Worm (Caenorhabditis elegans) whole organism, L1 larva: ENCODE measurements around the gene Y69H2.17.

Experiments used
- C16A3.4 ChIP-seq: fragments of 150-350 bp; optimal IDR thresholded peaks from 2 replicates; lab custom pipeline; 2014; ENCODE audit warnings: missing biosample characterization, missing genetic modification characterization
- C34B4.2 ChIP-seq: sonication (generic microtip); optimal IDR thresholded peaks from 2 replicates; lab custom pipeline; 2017; ENCODE audit warnings: mild to moderate bottlenecking, missing genetic modification characterization, missing compliant biosample characterization
- F16B12.6 ChIP-seq: fragments of 150-350 bp; optimal IDR thresholded peaks from 2 replicates; lab custom pipeline; 2014; ENCODE audit warnings: missing biosample characterization, missing genetic modification characterization
- aly-2 ChIP-seq: fragments of 150-350 bp; optimal IDR thresholded peaks from 2 replicates; lab custom pipeline; 2014; ENCODE audit warnings: missing biosample characterization, missing genetic modification characterization
- ama-1 ChIP-seq: fragments of 150-350 bp; optimal IDR thresholded peaks from 2 replicates; lab custom pipeline; 2014
- ceh-63 ChIP-seq: fragments of 200-800 bp; sonication (Bioruptor generic); optimal IDR thresholded peaks from 2 replicates; lab custom pipeline; 2018; ENCODE audit warnings: mild to moderate bottlenecking, missing genetic modification characterization, missing compliant biosample characterization
- ceh-88 ChIP-seq: fragments of 200-800 bp; sonication (Bioruptor generic); IDR thresholded peaks from 2 replicates; pipeline ENCODE4 v1.3.6; 2022; ENCODE audit warnings: missing genetic modification characterization, missing compliant biosample characterization
- dpl-1 ChIP-seq, 3 experiments: fragments of 150-350 bp in 2 of 3; sonication (generic microtip) in 1 of 3; optimal IDR thresholded peaks; 2 replicates each; lab custom pipeline; 2014 to 2017; ENCODE audit warnings: missing biosample characterization in 3 of 3, missing genetic modification characterization in 3 of 3, missing genetic modification reagents in 3 of 3
- efl-1 ChIP-seq, 4 experiments: fragments of 150-350 bp; optimal IDR thresholded peaks in 3 of 4; peaks in 1 of 4; 1 replicate in 1 of 4; 2 replicates in 3 of 4; lab custom pipeline; 2014; ENCODE audit warnings: missing biosample characterization in 2 of 4, missing genetic modification characterization in 2 of 4, missing genetic modification reagents in 2 of 4
- efl-3 ChIP-seq: fragments of 200-800 bp; sonication (Bioruptor generic); optimal IDR thresholded peaks from 2 replicates; lab custom pipeline; 2018; ENCODE audit warnings: mild to moderate bottlenecking, missing genetic modification characterization, missing compliant biosample characterization
- elt-2 ChIP-seq: sonication (generic microtip); optimal IDR thresholded peaks from 2 replicates; lab custom pipeline; 2016; ENCODE audit warnings: missing genetic modification characterization, mild to moderate bottlenecking, inconsistent platforms, missing compliant biosample characterization, missing genetic modification reagents
- elt-3 ChIP-seq, 6 experiments: fragments of 150-350 bp in 1 of 6; sonication (generic microtip); optimal IDR thresholded peaks; 2 replicates each; lab custom pipeline; 2017 to 2018; ENCODE audit warnings: missing biosample characterization in 6 of 6, missing genetic modification characterization in 6 of 6, inconsistent platforms in 1 of 6
- ets-5 ChIP-seq: fragments of 200-800 bp; sonication (Bioruptor generic); IDR thresholded peaks from 2 replicates; pipeline ENCODE4 v1.3.6; 2022; ENCODE audit warnings: missing genetic modification characterization, missing compliant biosample characterization
- fkh-10 ChIP-seq: sonication (generic microtip); optimal IDR thresholded peaks from 2 replicates; lab custom pipeline; 2017; ENCODE audit warnings: missing biosample characterization, missing genetic modification reagents, missing genetic modification characterization
- fkh-4 ChIP-seq: sonication (generic microtip); optimal IDR thresholded peaks from 2 replicates; lab custom pipeline; 2016; ENCODE audit warnings: missing compliant biosample characterization, missing genetic modification characterization, borderline replicate concordance
- grh-1 ChIP-seq: fragments of 200-800 bp; sonication (Bioruptor generic); IDR thresholded peaks from 2 replicates; pipeline ENCODE4 v1.3.6; 2022; ENCODE audit warnings: missing genetic modification reagents, missing genetic modification characterization, missing compliant biosample characterization
- hlh-4 ChIP-seq: sonication (generic microtip); optimal IDR thresholded peaks from 2 replicates; lab custom pipeline; 2016; ENCODE audit warnings: mild to moderate bottlenecking, missing genetic modification characterization, missing compliant biosample characterization
- irx-1 ChIP-seq: sonication (generic microtip); optimal IDR thresholded peaks from 2 replicates; lab custom pipeline; 2016; ENCODE audit warnings: missing genetic modification characterization, missing compliant biosample characterization
- isw-1 ChIP-seq: fragments of 200-800 bp; sonication (Bioruptor generic); IDR thresholded peaks from 2 replicates; pipeline ENCODE4 v1.3.6; 2022; ENCODE audit warnings: missing genetic modification characterization, missing compliant biosample characterization
- lin-35 ChIP-seq, 2 experiments: fragments of 150-350 bp; optimal IDR thresholded peaks; 2 replicates each; lab custom pipeline; 2014; ENCODE audit warnings: missing biosample characterization in 2 of 2, missing genetic modification characterization in 2 of 2, missing genetic modification reagents in 2 of 2
- lsy-2 ChIP-seq, 2 experiments: fragments of 150-350 bp; optimal IDR thresholded peaks; 2 replicates each; lab custom pipeline; 2014; ENCODE audit warnings: missing biosample characterization in 2 of 2, missing genetic modification characterization in 2 of 2
- mdl-1 ChIP-seq, 2 experiments: fragments of 150-350 bp; optimal IDR thresholded peaks; 2 replicates each; lab custom pipeline; 2014 to 2017; ENCODE audit warnings: missing biosample characterization in 2 of 2, missing genetic modification characterization in 2 of 2, inconsistent platforms in 1 of 2
- mep-1 ChIP-seq: fragments of 150-350 bp; optimal IDR thresholded peaks from 2 replicates; lab custom pipeline; 2014; ENCODE audit warnings: missing biosample characterization, missing genetic modification characterization
- nhr-12 ChIP-seq: sonication (generic microtip); optimal IDR thresholded peaks from 2 replicates; lab custom pipeline; 2017; ENCODE audit warnings: missing biosample characterization, missing genetic modification characterization
- nhr-28 ChIP-seq: fragments of 150-350 bp; optimal IDR thresholded peaks from 2 replicates; lab custom pipeline; 2014; ENCODE audit warnings: missing biosample characterization, missing genetic modification characterization
- nhr-71 ChIP-seq: sonication (generic microtip); optimal IDR thresholded peaks from 2 replicates; lab custom pipeline; 2016; ENCODE audit warnings: mild to moderate bottlenecking, missing genetic modification characterization, moderate library complexity, missing compliant biosample characterization
- nhr-76 ChIP-seq: sonication (generic microtip); optimal IDR thresholded peaks from 2 replicates; lab custom pipeline; 2017; ENCODE audit warnings: missing biosample characterization, missing genetic modification characterization
- nhr-77 ChIP-seq: fragments of 150-350 bp; optimal IDR thresholded peaks from 2 replicates; lab custom pipeline; 2014; ENCODE audit warnings: missing biosample characterization, missing genetic modification characterization
- nhr-85 ChIP-seq: sonication (generic microtip); peaks from one replicate; lab custom pipeline; 2016; ENCODE audit warnings: missing genetic modification characterization, inconsistent platforms, missing compliant biosample characterization
- pag-3 ChIP-seq: sonication (generic microtip); optimal IDR thresholded peaks from 2 replicates; lab custom pipeline; 2017; ENCODE audit warnings: missing genetic modification characterization, mild to moderate bottlenecking, missing compliant biosample characterization, antibody characterized with exemption, borderline replicate concordance; ENCODE audit not compliant: insufficient read depth
- pax-3 ChIP-seq: fragments of 200-800 bp; sonication (Bioruptor generic); optimal IDR thresholded peaks from 2 replicates; lab custom pipeline; 2018; ENCODE audit warnings: mild to moderate bottlenecking, missing genetic modification characterization, moderate library complexity, missing compliant biosample characterization
- rnt-1 ChIP-seq: sonication (generic microtip); optimal IDR thresholded peaks from 2 replicates; lab custom pipeline; 2016; ENCODE audit warnings: mild to moderate bottlenecking, missing genetic modification characterization, moderate library complexity, missing compliant biosample characterization
- skn-1 ChIP-seq: fragments of 150-350 bp; optimal IDR thresholded peaks from 2 replicates; lab custom pipeline; 2014; ENCODE audit warnings: missing biosample characterization, missing genetic modification characterization
- snu-23 ChIP-seq: sonication (generic microtip); optimal IDR thresholded peaks from 2 replicates; lab custom pipeline; 2016; ENCODE audit warnings: missing genetic modification characterization, missing compliant biosample characterization
- sox-4 ChIP-seq: sonication (generic microtip); optimal IDR thresholded peaks from 2 replicates; lab custom pipeline; 2016; ENCODE audit warnings: missing genetic modification characterization, missing compliant biosample characterization
- sptf-1 ChIP-seq: fragments of 150-350 bp; optimal IDR thresholded peaks from 2 replicates; lab custom pipeline; 2014; ENCODE audit warnings: missing biosample characterization, missing genetic modification characterization
- sup-37 ChIP-seq: fragments of 200-800 bp; sonication (Bioruptor generic); optimal IDR thresholded peaks from 2 replicates; lab custom pipeline; 2018; ENCODE audit warnings: mild to moderate bottlenecking, missing genetic modification characterization, missing compliant biosample characterization
- swsn-7 ChIP-seq: sonication (generic microtip); optimal IDR thresholded peaks from 2 replicates; lab custom pipeline; 2016; ENCODE audit warnings: missing genetic modification characterization, missing compliant biosample characterization
- unc-30 ChIP-seq: sonication (generic microtip); optimal IDR thresholded peaks from 2 replicates; lab custom pipeline; 2017; ENCODE audit warnings: missing biosample characterization, missing genetic modification characterization
- unc-86 ChIP-seq: sonication (generic microtip); optimal IDR thresholded peaks from 2 replicates; lab custom pipeline; 2016; ENCODE audit warnings: missing genetic modification characterization, missing compliant biosample characterization
- xbp-1 ChIP-seq: sonication (generic microtip); optimal IDR thresholded peaks from 2 replicates; lab custom pipeline; 2016; ENCODE audit warnings: missing genetic modification characterization, missing compliant biosample characterization
- zip-4 ChIP-seq: fragments of 200-800 bp; sonication (Bioruptor generic); optimal IDR thresholded peaks from 2 replicates; lab custom pipeline; 2018; ENCODE audit warnings: mild to moderate bottlenecking, missing genetic modification characterization, moderate library complexity, missing compliant biosample characterization

Y69H2.17 gene

ce11 chrV:18719412-18719811, 34.7 kb downstream of the Y69H2.17 start:
- TF ChIP-seq mdl-1 (tag; optimal IDR thresholded peaks at IDR 0.05; lab: Kevin White, UChicago) (no peak), ceh-88 (GFP tag; lab: Robert Waterston, UW) (no peak), efl-1 (optimal IDR thresholded peaks at IDR 0.05; lab: Kevin White, UChicago) (no peak), efl-1 (GFP tag; optimal IDR thresholded peaks at IDR 0.05 in 1 of 2; lab: Kevin White, UChicago) (peak in 1 of 2 experiments; percentile 91)

ce11 chrV:18719956-18720489, 35.3 kb downstream of the Y69H2.17 start, which contains the start of gene Y17D7C.2:
Y17D7C.2 (minus strand) TSS chrV:18719987.
- TF ChIP-seq C34B4.2 (tag; lab: Kevin White, UChicago) = peak; percentile 14
- no peak for TF ChIP-seq nhr-76 (tag; lab: Kevin White, UChicago)
- TF ChIP-seq ets-5 (GFP tag; lab: Robert Waterston, UW) = 0 out of 2 replicates have a peak, but pooled peaks have one; percentile 79
- TF ChIP-seq F16B12.6 (tag; lab: Kevin White, UChicago) = no peak
- no peak for TF ChIP-seq ceh-63 (GFP tag; lab: Kevin White, UChicago)
- peak; percentile 24 for TF ChIP-seq elt-2 (tag; lab: Kevin White, UChicago)
- TF ChIP-seq nhr-85 (tag; lab: Kevin White, UChicago) = peak; percentile 75
- no peak for TF ChIP-seq efl-1 (optimal IDR thresholded peaks at IDR 0.05; lab: Kevin White, UChicago)
- TF ChIP-seq efl-1 (GFP tag; optimal IDR thresholded peaks at IDR 0.05 in 1 of 2; lab: Kevin White, UChicago) = peak in 1 of 2 experiments; percentile 87
- 0 out of 2 replicates have a peak, but pooled peaks have one; percentile 42 for TF ChIP-seq grh-1 (GFP tag; lab: Robert Waterston, UW)
- TF ChIP-seq, all 84 proteins: peak for 6

ce11 chrV:18721873-18722272, 37.1 kb downstream of the Y69H2.17 start:
- no peak for TF ChIP-seq sptf-1 (tag; lab: Kevin White, UChicago)
- 0 out of 2 replicates have a peak, but pooled peaks have one; percentile 15 for TF ChIP-seq grh-1 (GFP tag; lab: Robert Waterston, UW)

ce11 chrV:18722510-18723299, 38.0 kb downstream of the Y69H2.17 start:
- TF ChIP-seq hlh-4 (tag; lab: Kevin White, UChicago) = no peak
- TF ChIP-seq aly-2 (tag; lab: Kevin White, UChicago) = no peak
- no peak for TF ChIP-seq swsn-7 (tag; lab: Kevin White, UChicago)
- no peak for TF ChIP-seq C16A3.4 (tag; lab: Kevin White, UChicago)
- TF ChIP-seq nhr-28 (tag; lab: Kevin White, UChicago) = no peak
- TF ChIP-seq fkh-4 (tag; lab: Kevin White, UChicago) = no peak
- no peak for TF ChIP-seq irx-1 (tag; lab: Kevin White, UChicago)
- no peak for TF ChIP-seq nhr-71 (tag; lab: Kevin White, UChicago)
- TF ChIP-seq pag-3 (tag; lab: Kevin White, UChicago) = no peak
- no peak for TF ChIP-seq C34B4.2 (tag; lab: Kevin White, UChicago)
- TF ChIP-seq snu-23 = no peak
- TF ChIP-seq nhr-77 (tag; lab: Kevin White, UChicago) = no peak
- TF ChIP-seq isw-1 (GFP tag; lab: Robert Waterston, UW) = no peak
- TF ChIP-seq efl-1 (optimal IDR thresholded peaks at IDR 0.05; lab: Kevin White, UChicago) = no peak
- TF ChIP-seq efl-1 (GFP tag; optimal IDR thresholded peaks at IDR 0.05 in 1 of 2; lab: Kevin White, UChicago) = peak in 1 of 2 experiments; percentile 64
- TF ChIP-seq unc-30 = no peak
- no peak for TF ChIP-seq sup-37 (GFP tag; lab: Kevin White, UChicago)
- TF ChIP-seq lsy-2 (tag; optimal IDR thresholded peaks at IDR 0.05; lab: Kevin White, UChicago) = no peak
- TF ChIP-seq skn-1 (tag; lab: Kevin White, UChicago) = no peak
- TF ChIP-seq efl-3 (GFP tag; lab: Kevin White, UChicago) = no peak
- TF ChIP-seq sptf-1 (tag; lab: Kevin White, UChicago) = peak; percentile 100
- TF ChIP-seq rnt-1 (tag; lab: Kevin White, UChicago) = no peak
- no peak for TF ChIP-seq xbp-1 (tag; lab: Kevin White, UChicago)
- no peak for TF ChIP-seq lin-35 (GFP tag; optimal IDR thresholded peaks at IDR 0.05; lab: Kevin White, UChicago)
- no peak for TF ChIP-seq sox-4
- no peak for TF ChIP-seq mep-1 (tag; lab: Kevin White, UChicago)
- no peak for TF ChIP-seq elt-3 (tag; optimal IDR thresholded peaks at IDR 0.05; lab: Kevin White, UChicago)
- no peak for TF ChIP-seq unc-86 (tag; lab: Kevin White, UChicago)
- no peak for TF ChIP-seq fkh-10 (GFP tag; lab: Kevin White, UChicago)
- no peak for TF ChIP-seq pax-3 (tag; lab: Kevin White, UChicago)
- no peak for TF ChIP-seq dpl-1 (GFP tag; optimal IDR thresholded peaks at IDR 0.05; lab: Kevin White, UChicago)
- TF ChIP-seq zip-4 = no peak
- 0 out of 2 replicates have a peak, but pooled peaks have one; percentile 28 for TF ChIP-seq ets-5 (GFP tag; lab: Robert Waterston, UW)
- peak; percentile 22 for TF ChIP-seq ceh-63 (GFP tag; lab: Kevin White, UChicago)
- TF ChIP-seq ama-1 = no peak
- TF ChIP-seq nhr-12 = no peak
- no peak for TF ChIP-seq nhr-76 (tag; lab: Kevin White, UChicago)
